Worm (Caenorhabditis elegans): ENCODE results near the gene clec-185.

- TF ChIP-seq ztf-23 (GFP tag; IDR thresholded peaks at IDR 0.05): no peak
- TF ChIP-seq flt-1 (GFP tag; IDR thresholded peaks at IDR 0.05): no peak
- TF ChIP-seq klf-2 (GFP tag; conservative IDR thresholded peaks at IDR 0.05): no peak
Measured at ce11 chrIV:12428467-12428866, 10.0 kb upstream of the clec-185 start, which contains the start of gene col-130.

Data from whole organism, midembryonic.